Worm (Caenorhabditis elegans): ENCODE data around the gene F01E11.20.

The F01E11.20 gene

ce11 chrX:6967057-6967456, 29.3 kb downstream of the F01E11.20 start, which contains the start of gene F01E11.3:
TSS of gene F01E11.3 (plus strand) at chrX:6967357.
- TF ChIP-seq hmg-4 (GFP tag; optimal IDR thresholded peaks at IDR 0.05) (no peak), aly-1 (tag; optimal IDR thresholded peaks at IDR 0.05) (no peak), tra-4 (tag; optimal IDR thresholded peaks at IDR 0.05) (no peak), tbx-11 (GFP tag; IDR thresholded peaks at IDR 0.05) (no peak), ets-7 (tag; optimal IDR thresholded peaks at IDR 0.05) (no peak), hmbx-1 (tag; optimal IDR thresholded peaks at IDR 0.05) (no peak), ceh-36 (tag; optimal IDR thresholded peaks at IDR 0.05) (no peak), pes-1 (GFP tag; IDR thresholded peaks at IDR 0.05) (no peak), F13C5.2 (tag; optimal IDR thresholded peaks at IDR 0.05) (no peak), ama-1 (optimal IDR thresholded peaks at IDR 0.05) (no peak), hnd-1 (tag; optimal IDR thresholded peaks at IDR 0.05) (no peak), sea-1 (GFP tag; conservative IDR thresholded peaks at IDR 0.05) (no peak), ceh-13 (GFP tag; optimal IDR thresholded peaks at IDR 0.05) (no peak), scrt-1 (GFP tag; IDR thresholded peaks at IDR 0.05) (no peak), B0310.2 (tag; optimal IDR thresholded peaks at IDR 0.05) (no peak)

ce11 chrX:6963842-6964241, 32.5 kb downstream of the F01E11.20 start:
- TF ChIP-seq ceh-36 (tag; optimal IDR thresholded peaks at IDR 0.05): no peak

DNA sequence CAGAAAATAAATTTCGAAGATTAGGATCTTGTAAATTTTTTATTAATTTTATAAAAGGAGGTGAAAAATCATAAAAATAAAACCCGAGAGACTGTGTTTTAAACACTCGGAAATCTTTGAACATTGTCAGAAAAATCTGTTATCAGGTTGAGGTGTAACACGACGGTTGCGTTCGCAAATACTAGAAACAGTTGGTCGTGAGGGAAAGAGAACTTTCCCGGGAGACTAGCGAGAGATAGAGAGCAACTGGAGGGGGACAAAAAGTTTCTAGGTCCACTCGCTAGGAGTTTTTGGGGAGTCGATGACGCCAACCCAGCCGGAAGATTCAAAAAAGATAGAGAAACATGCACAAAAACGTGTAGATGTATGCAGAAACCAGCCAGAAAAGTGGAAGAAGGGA, 34.0 kb downstream of the F01E11.20 start:
- no peak for TF ChIP-seq aly-1 (tag; optimal IDR thresholded peaks at IDR 0.05)
- TF ChIP-seq ceh-36 (tag; optimal IDR thresholded peaks at IDR 0.05): no peak
- no peak for TF ChIP-seq ets-7 (tag; optimal IDR thresholded peaks at IDR 0.05)
- TF ChIP-seq flt-1 (GFP tag; IDR thresholded peaks at IDR 0.05): no peak
- TF ChIP-seq tra-4 (tag; optimal IDR thresholded peaks at IDR 0.05): no peak
- no peak for TF ChIP-seq B0310.2 (tag; optimal IDR thresholded peaks at IDR 0.05)
- no peak for TF ChIP-seq hmbx-1 (tag; optimal IDR thresholded peaks at IDR 0.05)
- TF ChIP-seq F13C5.2 (tag; optimal IDR thresholded peaks at IDR 0.05): no peak
- no peak for TF ChIP-seq pes-1 (GFP tag; IDR thresholded peaks at IDR 0.05)
- no peak for TF ChIP-seq tbx-37 (GFP tag; conservative IDR thresholded peaks at IDR 0.05)

ce11 chrX:6959534-6959933, 36.8 kb downstream of the F01E11.20 start:
- TF ChIP-seq ceh-36 (tag; optimal IDR thresholded peaks at IDR 0.05) (no peak), aly-1 (tag; optimal IDR thresholded peaks at IDR 0.05) (no peak), ama-1 (optimal IDR thresholded peaks at IDR 0.05) (no peak), scrt-1 (GFP tag; IDR thresholded peaks at IDR 0.05) (no peak), ets-7 (tag; optimal IDR thresholded peaks at IDR 0.05) (no peak), sea-1 (GFP tag; conservative IDR thresholded peaks at IDR 0.05) (no peak), flt-1 (GFP tag; IDR thresholded peaks at IDR 0.05) (no peak), tbx-11 (GFP tag; IDR thresholded peaks at IDR 0.05) (no peak), pes-1 (GFP tag; IDR thresholded peaks at IDR 0.05) (no peak), tbx-37 (GFP tag; conservative IDR thresholded peaks at IDR 0.05) (no peak), hmg-4 (GFP tag; optimal IDR thresholded peaks at IDR 0.05) (no peak), ceh-13 (GFP tag; optimal IDR thresholded peaks at IDR 0.05) (no peak)

DNA sequence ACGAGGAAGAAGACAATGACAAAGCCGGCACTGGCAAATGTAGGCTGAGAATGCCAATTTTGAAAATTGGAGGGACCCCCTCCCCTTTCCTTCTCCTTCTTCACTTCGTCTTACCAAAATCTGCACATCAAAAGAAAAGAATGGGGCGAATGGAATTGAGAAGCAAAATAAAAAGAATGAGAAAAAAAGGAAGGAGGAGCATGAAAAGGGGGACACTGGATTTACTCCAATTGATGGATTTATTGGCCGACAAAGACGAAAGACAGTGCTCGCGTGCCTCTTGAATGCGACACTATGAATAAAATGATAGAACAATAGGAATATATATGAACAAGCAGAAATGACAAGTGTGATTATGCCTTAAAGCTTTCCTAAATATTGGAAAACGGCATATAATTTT, 37.4 kb downstream of the F01E11.20 start:
- TF ChIP-seq ceh-13 (GFP tag; optimal IDR thresholded peaks at IDR 0.05): no peak
- no peak for TF ChIP-seq sea-1 (GFP tag; conservative IDR thresholded peaks at IDR 0.05)
- TF ChIP-seq aly-1 (tag; optimal IDR thresholded peaks at IDR 0.05): no peak
- TF ChIP-seq ets-7 (tag; optimal IDR thresholded peaks at IDR 0.05): no peak
- TF ChIP-seq flt-1 (GFP tag; IDR thresholded peaks at IDR 0.05): no peak
- no peak for TF ChIP-seq tbx-37 (GFP tag; conservative IDR thresholded peaks at IDR 0.05)
- TF ChIP-seq tbx-11 (GFP tag; IDR thresholded peaks at IDR 0.05): no peak
- no peak for TF ChIP-seq pes-1 (GFP tag; IDR thresholded peaks at IDR 0.05)
- no peak for TF ChIP-seq F13C5.2 (tag; optimal IDR thresholded peaks at IDR 0.05)
- no peak for TF ChIP-seq scrt-1 (GFP tag; IDR thresholded peaks at IDR 0.05)
- TF ChIP-seq hnd-1 (tag; optimal IDR thresholded peaks at IDR 0.05): no peak

DNA sequence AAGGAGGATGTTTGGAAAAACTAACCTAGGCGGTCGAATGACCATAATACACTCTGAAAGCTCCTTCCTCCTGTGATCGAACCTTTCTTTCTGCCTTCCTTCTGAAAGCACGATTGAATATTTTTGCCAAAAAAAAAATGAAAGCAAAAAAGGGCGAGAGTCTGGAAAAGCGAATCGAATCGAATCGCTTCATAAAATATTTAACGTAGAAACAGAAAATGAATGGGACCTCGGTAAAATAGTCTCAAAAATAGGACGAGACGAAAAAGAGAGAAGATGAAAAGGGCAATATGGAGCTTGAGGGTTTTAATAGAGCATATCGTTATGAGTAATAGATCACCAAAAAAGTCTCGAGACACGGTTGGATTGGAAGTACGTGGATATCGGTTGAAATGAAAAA, 40.0 kb downstream of the F01E11.20 start, which contains the start of gene inx-1:
inx-1 (minus strand) TSS at position 101 of the 400 bp plus-strand sequence.
- no peak for TF ChIP-seq hmbx-1 (tag; optimal IDR thresholded peaks at IDR 0.05)
- no peak for TF ChIP-seq ceh-36 (tag; optimal IDR thresholded peaks at IDR 0.05)
- TF ChIP-seq hnd-1 (tag; optimal IDR thresholded peaks at IDR 0.05): no peak
- TF ChIP-seq pes-1 (GFP tag; IDR thresholded peaks at IDR 0.05): no peak
- no peak for TF ChIP-seq tbx-37 (GFP tag; conservative IDR thresholded peaks at IDR 0.05)
- TF ChIP-seq ets-7 (tag; optimal IDR thresholded peaks at IDR 0.05): no peak
- TF ChIP-seq hmg-4 (GFP tag; optimal IDR thresholded peaks at IDR 0.05): no peak
- no peak for TF ChIP-seq ceh-13 (GFP tag; optimal IDR thresholded peaks at IDR 0.05)
- TF ChIP-seq tbx-11 (GFP tag; IDR thresholded peaks at IDR 0.05): no peak
- no peak for TF ChIP-seq flt-1 (GFP tag; IDR thresholded peaks at IDR 0.05)
- no peak for TF ChIP-seq B0310.2 (tag; optimal IDR thresholded peaks at IDR 0.05)

DNA sequence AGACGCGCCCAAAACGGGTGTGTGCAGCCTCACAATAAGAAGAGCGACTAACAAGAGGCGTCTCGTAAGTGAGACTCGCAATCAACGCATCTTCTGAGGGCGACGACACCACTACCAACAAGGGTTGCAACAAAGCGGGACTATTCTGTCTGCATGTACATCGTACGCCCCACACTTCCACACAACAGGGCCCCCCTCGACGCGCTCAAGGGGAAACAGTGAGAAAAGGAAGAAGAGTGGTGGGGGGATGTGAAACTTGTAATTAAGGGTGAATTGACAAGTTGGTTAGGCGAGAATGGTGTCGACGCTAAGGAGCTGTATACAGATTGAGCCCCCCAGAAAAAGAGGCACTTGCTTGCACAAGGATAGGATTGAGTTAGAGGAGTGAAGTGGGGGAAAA, 43.0 kb downstream of the F01E11.20 start:
- TF ChIP-seq tbx-37 (GFP tag; conservative IDR thresholded peaks at IDR 0.05): no peak
- TF ChIP-seq ceh-36 (tag; optimal IDR thresholded peaks at IDR 0.05): no peak
- no peak for TF ChIP-seq sea-1 (GFP tag; conservative IDR thresholded peaks at IDR 0.05)
- TF ChIP-seq ets-7 (tag; optimal IDR thresholded peaks at IDR 0.05): no peak
- TF ChIP-seq ceh-13 (GFP tag; optimal IDR thresholded peaks at IDR 0.05): no peak
- no peak for TF ChIP-seq flt-1 (GFP tag; IDR thresholded peaks at IDR 0.05)
- TF ChIP-seq tbx-11 (GFP tag; IDR thresholded peaks at IDR 0.05): no peak

DNA sequence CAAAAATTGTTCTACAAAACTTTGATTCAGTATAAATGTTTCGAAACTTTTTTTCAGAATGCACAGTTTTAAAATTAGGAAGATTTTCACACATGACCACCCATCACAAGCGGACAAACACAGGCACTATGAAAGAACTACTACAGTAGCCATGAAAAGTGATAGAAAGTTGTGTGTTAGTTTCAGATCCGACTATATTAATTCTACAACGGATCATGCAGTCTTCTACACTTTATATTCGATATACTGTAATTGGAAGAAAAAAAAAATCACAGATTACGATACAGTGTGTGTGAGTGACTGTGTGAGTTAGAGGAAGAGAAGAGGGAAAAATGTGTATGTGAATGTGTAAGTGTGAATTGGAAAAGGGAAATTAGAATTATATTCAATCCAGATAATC, 49.6 kb downstream of the F01E11.20 start:
- TF ChIP-seq F13C5.2 (tag; optimal IDR thresholded peaks at IDR 0.05) (no peak), aly-1 (tag; optimal IDR thresholded peaks at IDR 0.05) (no peak), hmbx-1 (tag; optimal IDR thresholded peaks at IDR 0.05) (no peak), sea-1 (GFP tag; conservative IDR thresholded peaks at IDR 0.05) (no peak), hmg-4 (GFP tag; optimal IDR thresholded peaks at IDR 0.05) (no peak), tbx-37 (GFP tag; conservative IDR thresholded peaks at IDR 0.05) (no peak), tbx-11 (GFP tag; IDR thresholded peaks at IDR 0.05) (no peak), flt-1 (GFP tag; IDR thresholded peaks at IDR 0.05) (no peak), ceh-13 (GFP tag; optimal IDR thresholded peaks at IDR 0.05) (no peak), scrt-1 (GFP tag; IDR thresholded peaks at IDR 0.05) (no peak), tra-4 (tag; optimal IDR thresholded peaks at IDR 0.05) (no peak), ceh-36 (tag; optimal IDR thresholded peaks at IDR 0.05) (no peak), ama-1 (optimal IDR thresholded peaks at IDR 0.05) (no peak), ets-7 (tag; optimal IDR thresholded peaks at IDR 0.05) (no peak), B0310.2 (tag; optimal IDR thresholded peaks at IDR 0.05) (no peak), pes-1 (GFP tag; IDR thresholded peaks at IDR 0.05) (no peak), hnd-1 (tag; optimal IDR thresholded peaks at IDR 0.05) (no peak)

Data from whole organism, early embryonic.